Worm (Caenorhabditis elegans): ENCODE results near the gene R03D7.2.

R03D7.2 gene

DNA sequence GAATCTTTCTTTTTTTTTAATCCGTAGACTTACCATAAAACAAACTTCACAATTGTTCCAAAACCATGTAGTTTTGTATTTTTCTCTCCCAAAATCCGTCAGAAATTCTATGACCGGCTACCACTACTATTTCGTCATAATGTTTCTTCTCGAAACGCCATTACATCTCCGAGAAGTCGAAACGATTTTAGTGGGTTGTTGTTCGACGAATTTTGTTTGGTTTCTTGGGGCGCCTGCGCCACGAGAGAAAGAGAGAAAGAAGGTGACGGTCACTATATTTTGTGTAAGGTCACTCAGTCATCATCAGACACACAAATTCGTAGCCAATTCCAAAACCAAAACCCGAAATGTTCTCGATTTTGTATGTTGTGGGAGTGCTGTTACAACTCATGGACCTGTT, 47.9 kb downstream of the R03D7.2 start (continued):
- no peak for TF ChIP-seq sup-37 (GFP tag; optimal IDR thresholded peaks at IDR 0.05)
- TF ChIP-seq hpl-2 (GFP tag; optimal IDR thresholded peaks at IDR 0.05) = no peak
- no peak for TF ChIP-seq jun-1 (tag; optimal IDR thresholded peaks at IDR 0.05)
- no peak for TF ChIP-seq C04F5.9 (tag; optimal IDR thresholded peaks at IDR 0.05)
- TF ChIP-seq ztf-11 (tag; optimal IDR thresholded peaks at IDR 0.05) = no peak
- TF ChIP-seq pax-3 (tag; optimal IDR thresholded peaks at IDR 0.05) = no peak
- TF ChIP-seq lin-13 (GFP tag; optimal IDR thresholded peaks at IDR 0.05) = no peak
- peak in 1 of 3 experiments; percentile 5 for TF ChIP-seq ceh-82 (tag; optimal IDR thresholded peaks at IDR 0.05)
- no peak for TF ChIP-seq aly-2 (tag; optimal IDR thresholded peaks at IDR 0.05)
- TF ChIP-seq hlh-17 (GFP tag; optimal IDR thresholded peaks at IDR 0.05; ENCODE audit: borderline replicate concordance) = no peak
- TF ChIP-seq nhr-76 (tag; optimal IDR thresholded peaks at IDR 0.05) = no peak
- TF ChIP-seq nhr-90 (tag; optimal IDR thresholded peaks at IDR 0.05; ENCODE audit: poor library complexity) = no peak
- TF ChIP-seq unc-130 (tag; optimal IDR thresholded peaks at IDR 0.05) = no peak
- no peak for TF ChIP-seq F16B12.6 (tag; optimal IDR thresholded peaks at IDR 0.05)
- TF ChIP-seq xbp-1 (tag; optimal IDR thresholded peaks at IDR 0.05) = no peak
- TF ChIP-seq nhr-84 (tag; optimal IDR thresholded peaks at IDR 0.05) = no peak
- no peak for TF ChIP-seq ama-1 (optimal IDR thresholded peaks at IDR 0.05)
- TF ChIP-seq C16A3.4 (tag; optimal IDR thresholded peaks at IDR 0.05) = no peak
- TF ChIP-seq skn-1 (tag; optimal IDR thresholded peaks at IDR 0.05) = peak; percentile 31
- TF ChIP-seq lin-39 (tag; optimal IDR thresholded peaks at IDR 0.05) = no peak
- TF ChIP-seq isw-1 (GFP tag; IDR thresholded peaks at IDR 0.05) = no peak
- TF ChIP-seq aha-1 (tag; optimal IDR thresholded peaks at IDR 0.05) = no peak
- no peak for TF ChIP-seq pag-3 (tag; optimal IDR thresholded peaks at IDR 0.05; ENCODE audit: borderline replicate concordance, insufficient read depth)
- peak in 1 of 6 experiments; percentile 57 for TF ChIP-seq elt-3 (tag; optimal IDR thresholded peaks at IDR 0.05)
- no peak for TF ChIP-seq nhr-77 (tag; optimal IDR thresholded peaks at IDR 0.05)
- no peak for TF ChIP-seq ces-1 (GFP tag; optimal IDR thresholded peaks at IDR 0.05)
- no peak for TF ChIP-seq dpl-1 (GFP tag; optimal IDR thresholded peaks at IDR 0.05)

DNA sequence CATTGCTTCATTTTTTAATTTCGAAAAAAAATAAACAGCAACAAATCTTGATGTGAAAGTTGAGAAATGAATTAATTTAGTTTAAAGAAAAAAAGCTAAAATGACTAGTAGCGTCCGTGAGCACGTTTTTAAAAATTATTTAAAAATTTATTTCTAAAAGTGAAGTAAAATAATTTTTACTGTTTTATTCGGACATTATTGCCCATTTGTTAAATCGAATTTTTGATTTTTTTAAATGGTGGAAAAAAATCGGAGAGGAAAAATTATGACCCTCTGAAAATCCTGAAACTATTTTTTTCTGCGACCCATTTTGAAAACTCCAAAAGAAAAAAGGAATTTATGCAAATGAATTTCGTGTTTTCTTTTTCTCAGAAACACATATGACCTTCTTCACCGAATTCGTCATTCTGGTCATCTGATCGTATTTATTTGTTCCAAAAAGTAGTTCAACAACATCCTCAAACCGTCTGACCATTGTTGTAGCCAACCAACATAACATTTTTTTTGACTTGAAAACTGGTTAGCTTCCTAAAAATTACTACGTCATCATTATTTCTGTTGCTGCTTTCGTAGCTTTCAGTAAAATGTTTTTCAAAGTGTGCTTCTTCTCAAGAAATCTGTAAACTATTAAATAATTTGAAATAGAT, 49.0 kb downstream of the R03D7.2 start, which contains the start of gene F44F4.3:
Gene F44F4.3 (minus strand): TSS at position 51 of the 647 bp plus-strand sequence.
- no peak for TF ChIP-seq egl-13 (tag; optimal IDR thresholded peaks at IDR 0.05)
- TF ChIP-seq ceh-8 (GFP tag; optimal IDR thresholded peaks at IDR 0.05) = no peak
- TF ChIP-seq blmp-1 (tag; optimal IDR thresholded peaks at IDR 0.05) = peak; percentile 12
- peak; percentile 53 for TF ChIP-seq nhr-85 (tag)
- TF ChIP-seq fkh-10 (GFP tag; optimal IDR thresholded peaks at IDR 0.05) = no peak
- TF ChIP-seq aly-2 (tag; optimal IDR thresholded peaks at IDR 0.05) = no peak
- no peak for TF ChIP-seq fos-1 (tag; optimal IDR thresholded peaks at IDR 0.05)
- TF ChIP-seq egl-27 (tag; optimal IDR thresholded peaks at IDR 0.05) = no peak
- no peak for TF ChIP-seq isw-1 (GFP tag; IDR thresholded peaks at IDR 0.05)
- TF ChIP-seq ets-5 (GFP tag; IDR thresholded peaks at IDR 0.05) = no peak
- no peak for TF ChIP-seq hlh-17 (GFP tag; optimal IDR thresholded peaks at IDR 0.05; ENCODE audit: borderline replicate concordance)

DNA sequence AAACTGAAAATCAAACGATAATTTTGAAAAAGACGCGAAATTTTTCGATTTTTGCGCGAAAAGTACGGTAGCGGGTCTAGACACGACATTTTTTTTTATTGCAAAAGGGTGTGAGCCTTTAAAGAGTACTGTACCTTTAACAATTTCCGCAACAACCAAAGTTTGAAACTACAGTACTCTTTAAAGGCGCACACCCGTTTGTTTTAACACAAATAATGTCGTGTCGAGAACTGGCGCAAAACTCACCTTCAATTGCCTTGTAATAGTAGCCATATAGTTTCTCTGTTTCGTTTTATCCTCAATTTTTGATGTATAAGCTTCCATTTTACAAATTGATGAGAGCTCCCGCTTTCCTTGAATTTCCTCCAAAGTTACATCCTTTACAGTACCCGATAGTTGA, 49.7 kb downstream of the R03D7.2 start:
- TF ChIP-seq skn-1 (tag; optimal IDR thresholded peaks at IDR 0.05) (no peak), tbx-2 (tag; optimal IDR thresholded peaks at IDR 0.05) (no peak), tlp-1 (tag; optimal IDR thresholded peaks at IDR 0.05) (no peak), fos-1 (tag; optimal IDR thresholded peaks at IDR 0.05) (no peak), ceh-63 (GFP tag; optimal IDR thresholded peaks at IDR 0.05) (no peak), nhr-237 (tag; optimal IDR thresholded peaks at IDR 0.05) (no peak), nhr-12 (tag; optimal IDR thresholded peaks at IDR 0.05) (no peak), nhr-20 (tag; optimal IDR thresholded peaks at IDR 0.05) (no peak), ceh-82 (tag; optimal IDR thresholded peaks at IDR 0.05) (no peak), C16A3.4 (tag; optimal IDR thresholded peaks at IDR 0.05) (no peak), irx-1 (tag; optimal IDR thresholded peaks at IDR 0.05) (no peak), elt-3 (tag; optimal IDR thresholded peaks at IDR 0.05) (no peak), xbp-1 (tag; optimal IDR thresholded peaks at IDR 0.05) (no peak), C34B4.2 (tag; optimal IDR thresholded peaks at IDR 0.05) (no peak)
